Fruit fly (Drosophila melanogaster) S2 (cell line): Measurements from ENCODE around the gene CG14892.

Experiments
- CG8478 ChIP-seq: fragments of >200 bp; optimal IDR thresholded peaks from 2 replicates; lab custom pipeline; 2018
- CTCF ChIP-seq, 2 experiments: fragments of >200 bp; optimal IDR thresholded peaks; 2 replicates each; lab custom pipeline; 2018

Gene CG14892

DNA sequence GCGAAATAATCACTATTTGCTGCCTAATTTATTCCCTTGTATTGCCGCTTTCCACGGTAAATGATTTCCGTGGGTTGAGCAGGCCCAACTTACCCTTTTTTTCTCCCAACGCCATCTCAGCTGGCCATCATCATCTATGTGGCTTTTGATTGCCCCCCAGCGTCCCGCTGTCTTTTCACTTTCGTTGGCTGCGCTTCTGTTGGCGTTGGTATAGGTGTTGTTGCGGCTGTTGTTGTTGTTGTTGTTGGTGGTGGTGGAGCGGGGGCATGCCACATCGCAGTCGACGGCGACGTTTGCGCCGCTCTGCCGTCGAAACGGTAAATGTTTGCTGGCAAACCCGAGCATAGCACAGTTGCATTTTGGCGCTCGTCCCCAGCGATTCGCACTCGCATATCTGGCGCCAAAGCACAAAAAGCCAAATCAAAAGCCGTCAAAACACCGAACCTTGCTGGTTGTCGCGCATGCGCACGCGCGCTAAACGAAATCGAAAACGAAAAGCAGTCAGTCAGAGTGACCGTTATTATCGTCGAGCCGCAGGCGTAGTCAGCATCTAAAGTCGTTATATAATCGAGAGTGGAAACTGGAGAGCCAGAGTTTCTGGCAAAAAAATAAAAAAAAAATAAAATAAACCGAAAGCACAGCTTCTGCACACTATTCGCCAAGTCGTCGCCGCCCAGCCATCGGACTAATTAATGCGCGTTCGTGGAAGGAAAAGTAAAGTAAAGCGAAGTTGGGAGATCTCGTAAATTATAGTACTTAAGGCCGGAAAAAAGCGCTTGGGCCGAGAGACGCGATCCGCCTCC lies at the start of gene CG14892:
Gene CG14892 (plus strand): TSS at position 359 of the 803 bp plus-strand sequence.
- TF ChIP-seq CTCF (optimal IDR thresholded peaks at IDR 0.05; lab: Kevin White, UChicago) (no peak), CG8478 (lab: Kevin White, UChicago) (no peak)

DNA sequence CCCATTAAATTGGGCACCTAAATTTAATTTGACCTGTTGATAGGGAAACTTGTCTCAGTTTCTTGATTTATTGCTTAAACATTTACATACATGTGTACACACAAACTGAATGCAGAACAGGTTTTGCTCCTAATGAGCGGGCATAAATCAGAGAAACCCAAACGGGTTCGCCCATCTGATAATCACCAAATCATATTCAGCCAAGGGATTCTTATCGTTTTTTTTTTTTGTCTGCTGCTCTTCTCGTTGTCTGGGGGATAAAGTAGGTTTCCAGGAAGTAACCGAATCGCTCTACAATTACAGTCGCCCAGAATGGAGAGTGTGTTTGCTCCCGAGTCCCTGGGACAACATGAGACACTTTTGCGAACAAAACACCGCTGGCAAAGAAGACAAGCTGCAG lies 48.5 kb upstream of the CG14892 start:
- no peak for TF ChIP-seq CG8478 (lab: Kevin White, UChicago)
- TF ChIP-seq CTCF (optimal IDR thresholded peaks at IDR 0.05; lab: Kevin White, UChicago) = no peak

DNA sequence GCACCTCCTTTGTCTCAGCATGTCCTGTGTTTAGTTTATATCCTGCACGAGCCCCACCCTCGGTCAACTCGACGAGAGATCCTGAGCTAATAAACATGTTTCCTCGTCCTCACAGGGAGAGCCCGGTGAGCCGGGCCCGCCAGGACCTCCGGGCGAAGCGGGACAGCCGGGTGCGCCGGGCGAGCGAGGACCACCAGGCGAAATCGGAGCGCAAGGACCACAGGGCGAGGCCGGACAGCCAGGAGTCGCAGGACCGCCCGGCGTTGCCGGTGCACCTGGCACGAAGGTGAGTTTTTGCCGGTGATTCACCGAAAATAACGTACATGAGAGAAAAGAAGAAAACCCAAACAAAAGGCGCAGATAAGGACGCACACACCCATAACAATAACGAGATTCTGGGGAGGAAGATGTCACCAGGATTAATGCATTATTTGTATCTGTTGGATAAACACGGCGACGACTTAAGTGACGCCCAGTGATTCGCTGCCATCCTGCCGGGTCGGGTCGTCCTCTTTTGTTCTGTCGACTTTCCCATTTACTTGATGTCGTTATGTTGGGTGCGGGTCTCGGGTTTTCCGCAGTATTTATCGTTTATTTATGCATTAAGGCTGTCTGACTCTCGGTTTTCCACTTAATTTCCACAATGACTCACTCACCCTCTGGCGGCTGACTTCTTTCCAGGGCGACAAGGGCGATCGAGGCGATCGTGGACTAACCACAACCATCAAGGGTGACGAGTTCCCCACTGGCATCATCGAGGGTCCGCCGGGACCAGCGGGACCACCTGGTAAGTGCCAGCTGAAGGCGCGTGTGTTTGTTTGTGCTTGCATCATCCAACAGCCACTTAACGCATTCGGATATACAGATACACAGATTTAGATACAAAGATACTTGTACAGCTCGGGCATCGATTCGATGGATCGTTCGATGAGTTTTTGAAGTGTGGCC lies 42.3 kb upstream of the CG14892 start:
- no peak for TF ChIP-seq CTCF (optimal IDR thresholded peaks at IDR 0.05; lab: Kevin White, UChicago)
- no peak for TF ChIP-seq CG8478 (lab: Kevin White, UChicago)

DNA sequence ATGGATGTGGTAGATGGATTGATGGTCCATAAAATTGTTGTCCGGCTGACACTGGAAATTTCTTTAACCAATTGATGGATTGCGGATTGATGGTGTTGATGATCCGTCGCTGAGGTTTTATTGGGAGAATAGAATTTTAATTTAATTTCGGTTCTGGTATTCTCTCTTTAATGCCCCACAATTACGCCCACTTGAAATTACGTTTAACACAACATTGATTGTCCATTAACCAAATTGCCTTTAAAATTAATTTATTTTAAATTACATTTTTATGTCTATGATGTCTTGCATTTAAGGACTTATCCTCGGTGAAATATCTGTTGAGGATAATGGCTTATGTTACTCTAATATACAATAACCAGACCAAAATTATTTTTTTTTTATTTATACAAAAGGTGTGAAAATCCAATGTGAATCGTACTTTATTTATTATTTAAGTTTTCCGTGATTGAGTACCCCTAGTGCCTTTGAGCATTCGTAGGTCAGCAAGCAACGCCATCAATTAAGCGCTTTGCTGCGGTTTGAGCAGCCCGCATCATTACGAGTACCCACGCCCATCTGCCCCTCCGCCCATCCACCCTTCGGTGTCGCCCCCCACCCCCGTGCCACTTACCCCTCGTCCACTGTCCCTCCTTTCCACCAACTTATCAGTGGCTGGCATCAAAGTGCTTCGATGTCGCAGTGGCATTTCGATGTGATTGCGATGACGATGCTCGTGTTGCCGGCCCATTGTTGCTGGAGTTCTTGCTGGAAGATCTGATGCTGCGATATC lies 40.6 kb upstream of the CG14892 start:
- TF ChIP-seq CTCF (optimal IDR thresholded peaks at IDR 0.05; lab: Kevin White, UChicago) (no peak), CG8478 (lab: Kevin White, UChicago) (no peak)

DNA sequence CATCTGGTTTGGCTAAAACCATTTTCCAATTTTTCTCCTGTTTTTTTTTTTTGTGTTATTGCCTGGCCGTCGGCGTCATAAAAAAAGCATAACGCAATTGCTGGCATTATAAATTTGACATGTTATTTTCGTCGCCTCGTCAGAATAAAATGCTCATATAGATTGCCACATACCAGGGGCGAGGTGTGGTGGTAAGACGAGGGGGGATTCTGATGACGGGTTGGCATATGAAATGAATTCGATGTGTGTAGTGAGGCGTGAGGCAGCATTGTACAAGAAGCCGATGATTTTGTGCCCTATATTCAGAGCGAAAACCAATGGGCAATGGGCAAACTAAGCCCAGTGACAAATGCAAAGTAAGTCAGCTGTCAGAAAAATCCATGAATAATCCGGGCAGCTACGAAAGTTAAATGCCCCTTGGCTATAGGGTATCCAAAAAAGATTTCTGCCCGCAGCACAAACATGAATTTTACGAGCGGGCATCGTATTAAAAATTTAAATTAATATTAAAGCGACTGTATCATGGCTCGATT lies 35.5 kb upstream of the CG14892 start:
- TF ChIP-seq CTCF (optimal IDR thresholded peaks at IDR 0.05; lab: Kevin White, UChicago) = no peak
- no peak for TF ChIP-seq CG8478 (lab: Kevin White, UChicago)

DNA sequence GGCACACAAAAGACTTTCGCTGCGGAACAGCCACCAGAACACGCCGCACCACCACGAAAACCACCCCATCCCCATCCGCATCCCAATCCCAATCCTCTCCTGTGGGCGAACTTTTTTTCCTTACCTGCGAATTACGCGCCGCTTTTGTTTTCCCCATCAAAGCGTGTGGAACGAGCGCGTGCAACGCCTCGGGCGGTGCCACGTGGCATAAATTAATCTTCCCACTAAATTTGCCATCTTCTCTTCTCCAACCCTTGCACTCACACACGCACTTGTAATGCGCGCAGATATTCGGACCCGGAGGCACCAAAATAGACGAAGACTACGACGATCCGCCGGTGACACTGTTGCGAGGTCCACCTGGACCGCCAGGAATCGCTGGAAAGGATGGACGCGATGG lies 29.4 kb upstream of the CG14892 start:
- TF ChIP-seq CG8478 (lab: Kevin White, UChicago) = no peak
- TF ChIP-seq CTCF (optimal IDR thresholded peaks at IDR 0.05; lab: Kevin White, UChicago) = no peak

DNA sequence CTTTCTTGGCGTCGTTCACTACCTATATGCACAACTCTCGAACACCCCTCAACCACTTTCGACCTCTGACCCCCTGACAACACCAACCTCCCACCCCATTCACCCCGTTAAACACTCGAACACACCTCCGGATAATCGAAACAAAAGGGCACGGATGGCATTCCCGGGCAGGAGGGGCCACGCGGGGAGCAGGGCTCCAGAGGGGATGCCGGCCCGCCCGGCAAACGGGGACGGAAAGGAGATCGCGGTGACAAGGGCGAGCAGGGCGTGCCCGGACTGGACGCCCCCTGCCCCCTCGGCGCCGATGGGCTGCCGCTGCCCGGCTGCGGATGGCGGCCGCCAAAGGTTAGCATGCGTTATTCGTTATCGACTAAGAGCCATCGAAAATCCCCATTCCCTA lies 24.9 kb upstream of the CG14892 start:
- TF ChIP-seq CTCF (optimal IDR thresholded peaks at IDR 0.05; lab: Kevin White, UChicago) (no peak), CG8478 (lab: Kevin White, UChicago) (no peak)

DNA sequence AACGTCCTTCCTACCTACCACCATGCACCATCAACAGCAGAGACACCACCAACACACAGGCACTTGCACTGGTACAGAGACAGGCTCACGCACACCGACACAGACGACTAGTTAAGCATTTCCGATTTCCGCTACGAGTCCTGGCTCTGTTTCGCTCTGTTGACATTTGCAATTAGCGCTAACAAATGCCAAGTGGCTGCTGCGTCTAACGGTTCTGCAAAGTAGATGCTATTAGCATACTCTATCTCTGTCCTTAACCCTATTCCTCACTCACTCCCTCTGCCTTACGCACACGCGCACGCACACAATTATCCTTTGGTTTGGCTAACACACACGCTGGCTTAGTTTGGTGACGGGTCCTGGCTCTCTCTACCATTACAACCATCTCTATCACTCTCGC lies 23.7 kb upstream of the CG14892 start:
- TF ChIP-seq CG8478 (lab: Kevin White, UChicago) = no peak
- TF ChIP-seq CTCF (optimal IDR thresholded peaks at IDR 0.05; lab: Kevin White, UChicago) = no peak

DNA sequence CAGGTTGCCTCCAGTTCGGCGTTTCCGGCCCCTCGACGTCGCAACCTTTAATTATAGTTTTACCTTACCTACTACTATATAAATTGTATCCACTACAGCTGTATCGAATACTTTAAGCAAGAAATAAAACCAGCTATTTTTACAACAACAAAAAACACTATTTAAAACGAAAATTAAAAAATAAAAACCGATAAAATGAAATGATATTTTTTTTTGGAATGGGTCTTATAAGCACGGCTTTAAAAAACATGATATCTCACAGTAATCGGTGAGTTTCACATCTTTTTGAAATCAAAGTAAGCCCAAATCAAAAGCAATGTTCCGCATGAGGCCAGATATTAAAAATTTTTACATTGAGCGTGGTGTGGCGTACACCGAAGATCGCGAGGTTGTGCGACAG lies 23.0 kb upstream of the CG14892 start, which contains the start of gene CG14891:
Gene CG14891 (plus strand): TSS at position 301 of the 400 bp plus-strand sequence.
- TF ChIP-seq CG8478 (lab: Kevin White, UChicago) (no peak), CTCF (optimal IDR thresholded peaks at IDR 0.05; lab: Kevin White, UChicago) (no peak)

DNA sequence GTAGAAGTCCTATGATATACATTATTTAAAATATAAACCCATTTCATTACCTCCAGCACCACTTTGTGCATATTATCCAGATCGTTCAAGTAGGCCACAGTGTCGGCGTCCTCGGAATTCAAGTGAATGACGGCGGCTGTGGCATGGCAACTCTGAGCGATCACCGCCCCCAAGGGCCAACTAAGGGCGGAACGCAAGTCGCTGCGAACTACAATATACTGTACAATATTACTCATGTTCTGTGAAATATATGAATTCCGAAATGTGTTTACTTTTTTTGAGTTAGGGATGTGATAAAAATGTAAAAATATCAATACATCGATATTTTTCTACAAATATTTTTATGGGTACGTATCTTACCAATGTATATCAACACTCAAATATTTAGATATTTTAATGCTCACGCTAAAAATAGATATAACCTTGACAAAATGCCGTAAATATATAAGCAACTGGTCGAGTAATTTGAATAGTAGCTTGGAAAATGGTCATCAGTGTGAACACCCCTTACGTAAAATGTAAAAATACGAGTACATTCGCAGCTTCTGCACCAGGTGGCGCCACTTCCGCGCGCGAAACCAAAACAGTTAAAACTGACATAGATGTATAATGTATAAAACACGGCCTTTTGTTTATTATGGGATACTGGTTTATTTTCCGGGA lies 20.6 kb upstream of the CG14892 start, which contains the start of gene CG14903:
Gene CG14903 (minus strand): TSS at position 270 of the 663 bp plus-strand sequence.
- TF ChIP-seq CG8478 (lab: Kevin White, UChicago) (no peak), CTCF (optimal IDR thresholded peaks at IDR 0.05; lab: Kevin White, UChicago) (peak; percentile 92 to 93)

DNA sequence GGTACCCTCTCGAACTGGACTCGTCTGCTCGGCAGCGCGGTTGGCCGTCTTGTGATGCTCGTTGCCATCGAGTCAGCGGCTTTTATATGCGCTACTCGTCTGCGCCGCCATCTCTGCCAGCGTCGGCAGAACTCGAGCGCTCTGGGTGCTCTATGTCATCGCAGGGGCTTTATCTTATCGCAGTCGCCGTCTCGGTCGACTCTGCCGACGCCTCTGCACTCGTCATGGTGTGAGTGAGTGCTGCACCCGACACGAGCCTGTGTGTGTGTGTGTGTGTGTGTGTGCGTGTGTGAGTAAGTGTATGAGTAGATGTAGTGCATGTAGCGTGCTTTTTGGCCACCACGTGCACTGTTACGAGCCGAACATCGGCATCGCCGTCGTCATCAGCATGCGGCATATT lies 10.6 kb upstream of the CG14892 start, which contains the start of gene Scp2:
Gene Scp2 (minus strand): TSS at position 59 of the 400 bp plus-strand sequence.
- TF ChIP-seq CG8478 (lab: Kevin White, UChicago) (no peak), CTCF (optimal IDR thresholded peaks at IDR 0.05; lab: Kevin White, UChicago) (no peak)

DNA sequence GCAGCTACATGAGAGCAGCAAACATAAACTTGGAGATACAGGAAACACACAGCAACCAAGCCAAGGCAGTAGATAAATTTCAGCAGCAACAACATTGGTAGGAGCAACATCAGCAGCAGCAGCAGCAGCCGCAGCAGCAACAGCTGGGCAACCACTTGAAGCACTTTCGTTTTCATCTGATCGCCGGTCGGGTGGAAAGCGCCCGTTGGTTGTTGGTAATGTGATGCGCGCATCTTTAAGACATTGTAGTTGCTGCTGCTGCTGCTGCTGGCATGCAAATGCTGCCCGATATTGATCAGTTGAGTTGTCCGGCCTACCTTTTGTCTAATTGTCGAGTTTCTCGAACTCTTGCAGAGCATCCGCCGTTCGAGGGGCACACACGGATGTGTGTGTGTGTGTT lies 2.8 kb upstream of the CG14892 start:
- TF ChIP-seq CTCF (optimal IDR thresholded peaks at IDR 0.05; lab: Kevin White, UChicago) (no peak), CG8478 (lab: Kevin White, UChicago) (no peak)

DNA sequence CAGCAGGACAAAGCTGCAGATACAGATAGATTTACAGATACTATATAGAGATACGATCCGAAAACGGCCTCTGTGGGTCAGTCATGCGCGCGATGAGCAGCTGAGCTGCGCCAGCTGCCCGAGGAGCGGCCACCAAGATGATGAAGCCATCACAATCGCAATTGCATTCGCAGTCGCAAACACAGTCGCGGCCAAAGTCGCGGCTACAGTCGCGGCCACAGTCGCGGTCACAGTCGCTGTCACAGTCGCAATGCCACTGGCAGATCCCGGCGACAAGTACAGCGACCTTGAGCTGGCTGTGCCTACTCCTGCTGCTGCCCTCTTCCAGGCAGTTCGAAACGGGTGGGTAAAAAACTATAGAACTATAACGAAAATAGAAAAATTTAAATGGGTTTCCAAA lies 747 bp downstream of the CG14892 start:
- TF ChIP-seq CTCF (optimal IDR thresholded peaks at IDR 0.05; lab: Kevin White, UChicago) (no peak), CG8478 (lab: Kevin White, UChicago) (no peak)
